Worm (Caenorhabditis elegans): Measurements from ENCODE around the gene ZK1037.6.

ce11 chrV:15318638-15319037 is 9.0 kb downstream of the ZK1037.6 start, which contains the start of gene nhr-291:
- TF ChIP-seq klf-2 (GFP tag; conservative IDR thresholded peaks at IDR 0.05) (no peak), med-1 (GFP tag; optimal IDR thresholded peaks at IDR 0.05; ENCODE audit: insufficient read depth) (no peak), ztf-29 (GFP tag; IDR thresholded peaks at IDR 0.05) (no peak), ztf-23 (GFP tag; IDR thresholded peaks at IDR 0.05) (no peak), flt-1 (GFP tag; IDR thresholded peaks at IDR 0.05) (no peak), ref-1 (GFP tag; conservative IDR thresholded peaks at IDR 0.05) (no peak), T22C8.4 (GFP tag; IDR thresholded peaks at IDR 0.05) (no peak), cog-1 (tag; optimal IDR thresholded peaks at IDR 0.05) (no peak)
